Fruit fly (Drosophila melanogaster) whole organism, embryonic: Measurements from ENCODE around the gene CG17107.

ENCODE experiments used
- ATbp ChIP-seq: fragments of 200-800 bp; sonication (Bioruptor generic); optimal IDR thresholded peaks from 2 replicates; lab custom pipeline; 2017; ENCODE audit warnings: missing biosample characterization, mild to moderate bottlenecking, missing genetic modification characterization, missing genetic modification reagents
- Aef1 ChIP-seq: fragments of 200-800 bp; sonication (Bioruptor generic); IDR thresholded peaks from 3 replicates; pipeline ENCODE4 v1.3.6; 2022; ENCODE audit warnings: missing biosample characterization, missing genetic modification characterization
- B-H2 ChIP-seq: fragments of 200-800 bp; sonication (Bioruptor generic); optimal IDR thresholded peaks from 2 replicates; lab custom pipeline; 2018; ENCODE audit warnings: missing biosample characterization, mild to moderate bottlenecking, missing genetic modification characterization
- CG10209 ChIP-seq: fragments of 200-800 bp; sonication (Bioruptor generic); optimal IDR thresholded peaks from 3 replicates; lab custom pipeline; 2017; ENCODE audit warnings: missing biosample characterization, mild to moderate bottlenecking, missing genetic modification characterization, missing genetic modification reagents
- CG12104 ChIP-seq: fragments of 200-800 bp; sonication (Bioruptor generic); optimal IDR thresholded peaks from 3 replicates; lab custom pipeline; 2016; ENCODE audit warnings: missing biosample characterization, missing genetic modification characterization
- CG12236 ChIP-seq: fragments of 200-800 bp; sonication (Bioruptor generic); optimal IDR thresholded peaks from 2 replicates; lab custom pipeline; 2016; ENCODE audit warnings: missing biosample characterization, missing genetic modification characterization
- CG12942 ChIP-seq: fragments of 200-800 bp; sonication (Bioruptor generic); optimal IDR thresholded peaks from 3 replicates; lab custom pipeline; 2016; ENCODE audit warnings: missing biosample characterization, missing genetic modification characterization
- CG13287 ChIP-seq: fragments of 200-800 bp; sonication (Bioruptor generic); IDR thresholded peaks from 2 replicates; pipeline ENCODE4 v1.3.6; 2022; ENCODE audit warnings: missing biosample characterization, missing genetic modification characterization; ENCODE audit not compliant: partially characterized antibody
- CG13424 ChIP-seq: fragments of 200-800 bp; sonication (Bioruptor generic); optimal IDR thresholded peaks from 2 replicates; lab custom pipeline; 2019; ENCODE audit warnings: missing biosample characterization, mild to moderate bottlenecking, missing genetic modification characterization, moderate library complexity
- CG13775 ChIP-seq: fragments of 200-800 bp; sonication (Bioruptor generic); optimal IDR thresholded peaks from 3 replicates; lab custom pipeline; 2017; ENCODE audit warnings: missing biosample characterization, mild to moderate bottlenecking, missing genetic modification characterization
- CG15601 ChIP-seq: fragments of 200-800 bp; sonication (Bioruptor generic); optimal IDR thresholded peaks from 3 replicates; lab custom pipeline; 2019; ENCODE audit warnings: missing biosample characterization, mild to moderate bottlenecking, missing genetic modification characterization, moderate library complexity
- CG17361 ChIP-seq: fragments of 200-800 bp; sonication (Bioruptor generic); IDR thresholded peaks from 3 replicates; pipeline ENCODE4 v1.3.6; 2022; ENCODE audit warnings: missing biosample characterization, missing genetic modification characterization
- CG17612 ChIP-seq: fragments of 200-800 bp; sonication (Bioruptor generic); IDR thresholded peaks from 2 replicates; pipeline ENCODE4 v1.3.6; 2022; ENCODE audit warnings: missing biosample characterization, missing genetic modification characterization
- CG2678 ChIP-seq: fragments of 200-800 bp; sonication (Bioruptor generic); optimal IDR thresholded peaks from 3 replicates; lab custom pipeline; 2019; ENCODE audit warnings: missing biosample characterization, mild to moderate bottlenecking, missing genetic modification characterization, moderate library complexity
- CG31441 ChIP-seq: fragments of 200-800 bp; sonication (Bioruptor generic); IDR thresholded peaks from 2 replicates; pipeline ENCODE4 v1.3.6; 2022; ENCODE audit warnings: missing biosample characterization, missing genetic modification characterization
- CG33557 ChIP-seq: fragments of 200-800 bp; sonication (Bioruptor generic); optimal IDR thresholded peaks from 2 replicates; lab custom pipeline; 2019; ENCODE audit warnings: missing biosample characterization, mild to moderate bottlenecking, missing genetic modification characterization, moderate library complexity
- CG7839 ChIP-seq: fragments of 200-800 bp; sonication (Bioruptor generic); optimal IDR thresholded peaks from 3 replicates; lab custom pipeline; 2018; ENCODE audit warnings: missing biosample characterization, mild to moderate bottlenecking, missing genetic modification characterization, moderate library complexity
- D ChIP-seq, 2 experiments: fragments of 200-800 bp in 1 of 2; fragments of >200 bp in 1 of 2; sonication (Bioruptor generic) in 1 of 2; optimal IDR thresholded peaks; 2 replicates in 1 of 2; 3 replicates in 1 of 2; lab custom pipeline; 2017; ENCODE audit warnings: mild to moderate bottlenecking in 1 of 2, missing biosample characterization in 1 of 2, missing genetic modification characterization in 1 of 2, missing genetic modification reagents in 1 of 2
- H2.0 ChIP-seq: fragments of 200-800 bp; sonication (Bioruptor generic); IDR thresholded peaks from 2 replicates; pipeline ENCODE4 v1.3.6; 2022; ENCODE audit warnings: missing biosample characterization, missing genetic modification characterization
- HLH4C ChIP-seq: fragments of 200-800 bp; sonication (Bioruptor generic); IDR thresholded peaks from 3 replicates; pipeline ENCODE4 v1.3.6; 2022; ENCODE audit warnings: missing biosample characterization, missing genetic modification characterization; ENCODE audit not compliant: partially characterized antibody
- HmgZ ChIP-seq: fragments of 200-800 bp; sonication (Bioruptor generic); optimal IDR thresholded peaks from 2 replicates; lab custom pipeline; 2018; ENCODE audit warnings: missing biosample characterization, mild to moderate bottlenecking, missing genetic modification characterization
- Hr78 ChIP-seq, 2 experiments: fragments of 200-800 bp in 1 of 2; fragments of >200 bp in 1 of 2; sonication (Bioruptor generic) in 1 of 2; optimal IDR thresholded peaks; 2 replicates each; lab custom pipeline; 2017 to 2019; ENCODE audit warnings: missing biosample characterization in 2 of 2, missing genetic modification characterization in 2 of 2, mild to moderate bottlenecking in 1 of 2, moderate library complexity in 1 of 2
- MESR4 ChIP-seq: fragments of 200-800 bp; sonication (Bioruptor generic); optimal IDR thresholded peaks from 2 replicates; lab custom pipeline; 2018; ENCODE audit warnings: missing biosample characterization, mild to moderate bottlenecking, missing genetic modification characterization, moderate library complexity
- Nf-YC ChIP-seq: fragments of 200-800 bp; optimal IDR thresholded peaks from 3 replicates; lab custom pipeline; 2019; ENCODE audit warnings: missing biosample characterization, mild to moderate bottlenecking, missing genetic modification characterization, moderate library complexity
- NfI ChIP-seq: fragments of 200-800 bp; sonication (Bioruptor generic); optimal IDR thresholded peaks from 3 replicates; lab custom pipeline; 2018; ENCODE audit warnings: missing biosample characterization, mild to moderate bottlenecking, missing genetic modification characterization, moderate library complexity
- Ravus ChIP-seq: fragments of 200-800 bp; sonication (Bioruptor generic); IDR thresholded peaks from 2 replicates; pipeline ENCODE4 v1.3.6; 2022; ENCODE audit warnings: missing biosample characterization, missing genetic modification characterization
- Rfx ChIP-seq: fragments of 200-800 bp; sonication (Bioruptor generic); IDR thresholded peaks from 2 replicates; pipeline ENCODE4 v1.3.6; 2022; ENCODE audit warnings: missing biosample characterization, missing genetic modification characterization
- Rx ChIP-seq: fragments of 200-800 bp; sonication (Bioruptor generic); IDR thresholded peaks from 2 replicates; pipeline ENCODE4 v1.3.6; 2022; ENCODE audit warnings: missing biosample characterization, missing genetic modification characterization
- Sox100B ChIP-seq: fragments of 200-800 bp; sonication (Bioruptor generic); optimal IDR thresholded peaks from 3 replicates; lab custom pipeline; 2018; ENCODE audit warnings: missing biosample characterization, mild to moderate bottlenecking, missing genetic modification characterization
- TFAM ChIP-seq: fragments of 200-800 bp; sonication (Bioruptor generic); optimal IDR thresholded peaks from 2 replicates; lab custom pipeline; 2017; ENCODE audit warnings: missing biosample characterization, missing genetic modification characterization, inconsistent platforms
- Xrp1 ChIP-seq: fragments of 200-800 bp; sonication (Bioruptor generic); IDR thresholded peaks from 2 replicates; pipeline ENCODE4 v1.3.6; 2022; ENCODE audit warnings: missing biosample characterization, missing genetic modification characterization
- cato ChIP-seq: fragments of 200-800 bp; sonication (Bioruptor generic); optimal IDR thresholded peaks from 2 replicates; lab custom pipeline; 2016; ENCODE audit warnings: missing biosample characterization, missing genetic modification characterization, borderline replicate concordance
- chif ChIP-seq, 2 experiments: fragments of 200-800 bp; sonication (Bioruptor generic); optimal IDR thresholded peaks; 3 replicates each; lab custom pipeline; 2016; ENCODE audit warnings: missing biosample characterization in 2 of 2, missing genetic modification characterization in 2 of 2
- crc ChIP-seq: fragments of 200-800 bp; sonication (Bioruptor generic); optimal IDR thresholded peaks from 2 replicates; lab custom pipeline; 2016; ENCODE audit warnings: missing biosample characterization, missing genetic modification characterization
- croc ChIP-seq: fragments of 200-800 bp; sonication (Bioruptor generic); conservative IDR thresholded peaks from 3 replicates; pipeline ENCODE4 v1.3.6; 2022; ENCODE audit warnings: missing biosample characterization, missing genetic modification characterization
- dm ChIP-seq: fragments of 200-800 bp; sonication (Bioruptor generic); optimal IDR thresholded peaks from 3 replicates; lab custom pipeline; 2016; ENCODE audit warnings: missing biosample characterization, missing genetic modification characterization
- dysf ChIP-seq: fragments of 200-800 bp; sonication (Bioruptor generic); IDR thresholded peaks from 3 replicates; pipeline ENCODE4 v1.3.6; 2022; ENCODE audit warnings: missing biosample characterization, missing genetic modification characterization
- gem ChIP-seq: fragments of 200-800 bp; sonication (Bioruptor generic); optimal IDR thresholded peaks from 2 replicates; lab custom pipeline; 2019; ENCODE audit warnings: missing biosample characterization, mild to moderate bottlenecking, missing genetic modification characterization, moderate library complexity
- insv ChIP-seq, 2 experiments: fragments of 200-800 bp; sonication (Bioruptor generic); optimal IDR thresholded peaks; 3 replicates each; lab custom pipeline; 2016 to 2018; ENCODE audit warnings: missing biosample characterization in 2 of 2, missing genetic modification characterization in 2 of 2
- klu ChIP-seq: fragments of 200-800 bp; sonication (Bioruptor generic); IDR thresholded peaks from 2 replicates; pipeline ENCODE4 v1.3.6; 2022; ENCODE audit warnings: missing biosample characterization, missing genetic modification characterization
- lilli ChIP-seq: fragments of 200-800 bp; sonication (Bioruptor generic); optimal IDR thresholded peaks from 3 replicates; lab custom pipeline; 2016; ENCODE audit warnings: missing biosample characterization, missing genetic modification characterization
- luna ChIP-seq: fragments of 200-800 bp; sonication (Bioruptor generic); optimal IDR thresholded peaks from 2 replicates; lab custom pipeline; 2016; ENCODE audit warnings: missing biosample characterization, missing genetic modification characterization
- peb ChIP-seq: fragments of 200-800 bp; sonication (Bioruptor generic); IDR thresholded peaks from 2 replicates; pipeline ENCODE4 v1.3.6; 2022; ENCODE audit warnings: missing biosample characterization, missing genetic modification characterization
- sens-2 ChIP-seq: fragments of 200-800 bp; sonication (Bioruptor generic); IDR thresholded peaks from 2 replicates; pipeline ENCODE4 v1.3.6; 2022; ENCODE audit warnings: missing biosample characterization, missing genetic modification characterization
- sisA ChIP-seq: fragments of 200-800 bp; sonication (Bioruptor generic); IDR thresholded peaks from 2 replicates; pipeline ENCODE4 v1.3.6; 2022; ENCODE audit warnings: missing biosample characterization, missing genetic modification characterization
- slou ChIP-seq: fragments of 200-800 bp; sonication (Bioruptor generic); optimal IDR thresholded peaks from 3 replicates; lab custom pipeline; 2016; ENCODE audit warnings: missing biosample characterization, missing genetic modification characterization
- sna ChIP-seq: fragments of 200-800 bp; sonication (Bioruptor generic); IDR thresholded peaks from 2 replicates; pipeline ENCODE4 v1.3.6; 2022; ENCODE audit warnings: missing biosample characterization, missing genetic modification characterization; ENCODE audit not compliant: partially characterized antibody
- tx ChIP-seq: fragments of 200-800 bp; sonication (Bioruptor generic); optimal IDR thresholded peaks from 2 replicates; lab custom pipeline; 2016; ENCODE audit warnings: missing biosample characterization, missing genetic modification characterization
- vnd ChIP-seq: fragments of 200-800 bp; sonication (Bioruptor generic); IDR thresholded peaks from 3 replicates; pipeline ENCODE4 v1.3.6; 2022; ENCODE audit warnings: missing biosample characterization, missing genetic modification characterization; ENCODE audit not compliant: partially characterized antibody
- zen ChIP-seq: fragments of 200-800 bp; sonication (Bioruptor generic); optimal IDR thresholded peaks from 3 replicates; lab custom pipeline; 2018; ENCODE audit warnings: missing biosample characterization, mild to moderate bottlenecking, missing genetic modification characterization, moderate library complexity

The CG17107 gene

dm6 chr2L:10685666-10686065 is 4.0 kb downstream of the CG17107 start (continued):
- peak; percentile 5 for TF ChIP-seq CG10209
- no peak for TF ChIP-seq CG13424 (tag; lab: Kevin White, UChicago)
- no peak for TF ChIP-seq Sox100B (GFP tag; lab: Kevin White, UChicago)
- TF ChIP-seq slou (GFP tag; lab: Kevin White, UChicago): no peak
- no peak for TF ChIP-seq HmgZ (tag; lab: Kevin White, UChicago)
- no peak for TF ChIP-seq CG33557 (GFP tag; lab: Kevin White, UChicago)
- no peak for TF ChIP-seq Xrp1
- TF ChIP-seq vnd (GFP tag; lab: Robert Waterston, UW): 0 out of 3 replicates have a peak, but pooled peaks have one; percentile 29
- no peak for TF ChIP-seq Rx (GFP tag; lab: Robert Waterston, UW)
- TF ChIP-seq insv (GFP tag; optimal IDR thresholded peaks at IDR 0.05; lab: Kevin White, UChicago): no peak
- TF ChIP-seq Ravus (GFP tag; lab: Robert Waterston, UW): no peak
- TF ChIP-seq CG13287 (GFP tag; lab: Robert Waterston, UW): no peak
- no peak for TF ChIP-seq MESR4 (GFP tag; lab: Kevin White, UChicago)
- TF ChIP-seq ATbp (GFP tag; lab: Kevin White, UChicago): no peak
- no peak for TF ChIP-seq chif (GFP tag; optimal IDR thresholded peaks at IDR 0.05; lab: Kevin White, UChicago)
- TF ChIP-seq sna: no peak
- TF ChIP-seq D (optimal IDR thresholded peaks at IDR 0.05; lab: Kevin White, UChicago): no peak
- no peak for TF ChIP-seq D (GFP tag; optimal IDR thresholded peaks at IDR 0.05; lab: Kevin White, UChicago)
- no peak for TF ChIP-seq croc (GFP tag; lab: Robert Waterston, UW)
- no peak for TF ChIP-seq Nf-YC (tag; lab: Kevin White, UChicago)
- TF ChIP-seq Hr78 (GFP tag; optimal IDR thresholded peaks at IDR 0.05; lab: Kevin White, UChicago): no peak
- no peak for TF ChIP-seq CG12104 (GFP tag; lab: Kevin White, UChicago)
- TF ChIP-seq peb: no peak
- TF ChIP-seq CG12236 (GFP tag; lab: Kevin White, UChicago): no peak
- TF ChIP-seq cato (GFP tag; lab: Kevin White, UChicago): no peak
- peak; percentile 19 for TF ChIP-seq CG2678 (tag; lab: Kevin White, UChicago)
- no peak for TF ChIP-seq NfI (GFP tag; lab: Kevin White, UChicago)
- no peak for TF ChIP-seq CG13775
- no peak for TF ChIP-seq HLH4C (GFP tag; lab: Robert Waterston, UW)
- no peak for TF ChIP-seq crc (GFP tag; lab: Kevin White, UChicago)
- no peak for TF ChIP-seq H2.0 (GFP tag; lab: Robert Waterston, UW)
- TF ChIP-seq luna (GFP tag; lab: Kevin White, UChicago): no peak
- TF ChIP-seq klu (GFP tag; lab: Robert Waterston, UW): no peak
- TF ChIP-seq Rfx (GFP tag; lab: Robert Waterston, UW): peak; percentile 27; the same call in 1 of the 2 replicates
- TF ChIP-seq CG17612: no peak
- TF ChIP-seq Aef1 (GFP tag; lab: Robert Waterston, UW): no peak
- peak; percentile 26 for TF ChIP-seq CG7839
- no peak for TF ChIP-seq CG17361 (GFP tag; lab: Robert Waterston, UW)
- no peak for TF ChIP-seq B-H2 (GFP tag; lab: Kevin White, UChicago)
- no peak for TF ChIP-seq tx (GFP tag; lab: Kevin White, UChicago)
- TF ChIP-seq CG15601 (tag; lab: Kevin White, UChicago): no peak
- TF ChIP-seq zen (tag; lab: Kevin White, UChicago): no peak
- no peak for TF ChIP-seq TFAM
- TF ChIP-seq sisA (GFP tag; lab: Robert Waterston, UW): peak; percentile 26; the same call in 1 of the 2 replicates
- TF ChIP-seq CG31441 (GFP tag; lab: Robert Waterston, UW): no peak
- no peak for TF ChIP-seq CG12942 (GFP tag; lab: Kevin White, UChicago)
- peak; percentile 4 for TF ChIP-seq lilli
- 0 out of 3 replicates have a peak, but pooled peaks have one; percentile 14 for TF ChIP-seq dysf (GFP tag; lab: Robert Waterston, UW)
- TF ChIP-seq dm (GFP tag; lab: Kevin White, UChicago): no peak
- TF ChIP-seq gem: peak; percentile 30
- TF ChIP-seq sens-2 (GFP tag; lab: Robert Waterston, UW): no peak
